Worm (Caenorhabditis elegans): ENCODE measurements around the gene H23L24.1.

H23L24.1 gene

DNA sequence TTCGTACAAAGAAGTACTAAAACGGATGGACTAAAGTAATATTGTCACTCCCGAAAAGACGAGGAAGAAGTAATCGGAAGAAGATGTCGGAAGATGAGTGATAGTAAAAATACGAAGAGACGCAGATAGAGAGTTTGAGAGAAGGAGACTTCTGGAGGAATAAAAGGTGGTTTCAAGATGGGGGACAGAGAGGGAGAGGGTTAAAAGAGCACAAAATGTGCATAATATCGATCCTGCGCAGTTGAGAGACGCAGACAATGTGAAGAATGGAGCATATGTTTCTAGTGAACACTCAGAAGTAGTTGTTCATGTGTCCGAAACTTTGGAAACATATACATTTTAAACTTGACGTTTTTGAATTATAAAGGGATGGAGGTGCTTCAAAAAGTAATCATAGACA lies 44.2 kb downstream of the H23L24.1 start (continued):
- TF ChIP-seq elt-1 (tag; optimal IDR thresholded peaks at IDR 0.05), result no peak
- peak; percentile 40 to 71 for TF ChIP-seq lsy-2 (tag; optimal IDR thresholded peaks at IDR 0.05)
- no peak for TF ChIP-seq ceh-16 (tag; optimal IDR thresholded peaks at IDR 0.05)
- TF ChIP-seq nhr-77 (tag; optimal IDR thresholded peaks at IDR 0.05), result no peak
- no peak for TF ChIP-seq gmeb-1 (tag; optimal IDR thresholded peaks at IDR 0.05)
- TF ChIP-seq ztf-11 (tag; optimal IDR thresholded peaks at IDR 0.05), result no peak
- TF ChIP-seq ceh-82 (tag; optimal IDR thresholded peaks at IDR 0.05), result no peak
- TF ChIP-seq mab-5 (tag; optimal IDR thresholded peaks at IDR 0.05), result peak; percentile 0
- no peak for TF ChIP-seq lin-11 (tag; optimal IDR thresholded peaks at IDR 0.05)
- TF ChIP-seq nhr-10 (tag; optimal IDR thresholded peaks at IDR 0.05), result no peak
- TF ChIP-seq egl-27 (tag; optimal IDR thresholded peaks at IDR 0.05), result no peak
- no peak for TF ChIP-seq dmd-4 (tag; optimal IDR thresholded peaks at IDR 0.05)
- TF ChIP-seq nhr-6 (tag; optimal IDR thresholded peaks at IDR 0.05), result peak; percentile 76
- peak; percentile 66 for TF ChIP-seq nhr-129 (tag; optimal IDR thresholded peaks at IDR 0.05)
- TF ChIP-seq aly-2 (tag; optimal IDR thresholded peaks at IDR 0.05), result no peak

DNA sequence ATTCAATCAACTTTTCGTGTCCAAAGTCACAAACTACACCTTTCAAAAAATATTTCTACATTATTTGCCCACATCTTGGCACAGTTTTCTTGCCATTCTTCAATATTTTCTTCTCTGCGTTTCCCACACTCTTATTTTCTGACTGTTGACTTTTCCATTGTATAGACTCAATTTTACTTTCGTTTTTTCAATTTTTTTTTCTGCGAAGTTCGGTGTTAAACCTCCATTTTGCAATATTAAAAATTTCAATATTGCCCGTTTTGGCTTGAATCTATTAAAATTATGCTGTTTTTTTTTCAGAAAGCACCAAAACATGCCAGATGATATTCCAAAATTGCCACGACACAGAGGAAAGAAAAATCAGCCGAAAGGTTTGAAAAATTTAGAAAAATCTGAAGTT lies 46.3 kb downstream of the H23L24.1 start, which contains the start of gene cdc-50.B:
TSS of gene cdc-50.B (plus strand) at position 301 of the 400 bp plus-strand sequence.
- TF ChIP-seq elt-3 (tag; optimal IDR thresholded peaks at IDR 0.05), result no peak

Data from whole organism, L2 larva.